Worm (Caenorhabditis elegans): ENCODE data around the gene D2063.1.

The D2063.1 gene

ce11 chrV:4371309-4371933 is 44.5 kb downstream of the D2063.1 start, which contains the start of the genes gmpr-1 and fipp-1 (continued):
- TF ChIP-seq nhr-6 (tag; optimal IDR thresholded peaks at IDR 0.05), result peak; percentile 27
- no peak for TF ChIP-seq ztf-4 (tag; optimal IDR thresholded peaks at IDR 0.05)
- peak; percentile 57 for TF ChIP-seq nhr-25 (tag; optimal IDR thresholded peaks at IDR 0.05)
- no peak for TF ChIP-seq elt-1 (tag; optimal IDR thresholded peaks at IDR 0.05)
- no peak for TF ChIP-seq skn-1 (tag; optimal IDR thresholded peaks at IDR 0.05)
- TF ChIP-seq Y55F3AM.14 (GFP tag; optimal IDR thresholded peaks at IDR 0.05), result no peak
- no peak for TF ChIP-seq nhr-23 (tag; optimal IDR thresholded peaks at IDR 0.05)
- no peak for TF ChIP-seq nhr-11 (tag; optimal IDR thresholded peaks at IDR 0.05)
- TF ChIP-seq nhr-10 (tag; optimal IDR thresholded peaks at IDR 0.05), result no peak

ce11 chrV:4372986-4373385 is 46.1 kb downstream of the D2063.1 start:
- TF ChIP-seq lin-13 (GFP tag; optimal IDR thresholded peaks at IDR 0.05) (no peak), C34F6.9 (tag; optimal IDR thresholded peaks at IDR 0.05) (no peak), peb-1 (tag; optimal IDR thresholded peaks at IDR 0.05) (no peak), sma-9 (GFP tag; optimal IDR thresholded peaks at IDR 0.05) (no peak), sma-9 (tag; optimal IDR thresholded peaks at IDR 0.05) (no peak), unc-55 (GFP tag; optimal IDR thresholded peaks at IDR 0.05) (no peak), crh-2 (tag; optimal IDR thresholded peaks at IDR 0.05) (no peak), elt-1 (tag; optimal IDR thresholded peaks at IDR 0.05) (no peak), F13H6.1 (tag; optimal IDR thresholded peaks at IDR 0.05) (no peak), dmd-4 (tag; optimal IDR thresholded peaks at IDR 0.05) (no peak)

ce11 chrV:4373656-4374055 is 46.7 kb downstream of the D2063.1 start:
- TF ChIP-seq nhr-11 (tag; optimal IDR thresholded peaks at IDR 0.05), result no peak
- TF ChIP-seq peb-1 (tag; optimal IDR thresholded peaks at IDR 0.05), result no peak
- TF ChIP-seq egl-27 (tag; optimal IDR thresholded peaks at IDR 0.05), result no peak
- TF ChIP-seq unc-55 (GFP tag; optimal IDR thresholded peaks at IDR 0.05), result no peak
- no peak for TF ChIP-seq unc-62 (GFP tag; optimal IDR thresholded peaks at IDR 0.05)
- TF ChIP-seq lin-11 (tag; optimal IDR thresholded peaks at IDR 0.05), result no peak
- TF ChIP-seq mdl-1 (tag; optimal IDR thresholded peaks at IDR 0.05), result no peak

- TF ChIP-seq lin-39 (tag; optimal IDR thresholded peaks at IDR 0.05) (no peak), ztf-1 (GFP tag; conservative IDR thresholded peaks at IDR 0.05) (no peak)
Measured at ce11 chrV:4374625-4375024, 47.7 kb downstream of the D2063.1 start, which contains the start of gene neg-1. Gene neg-1 (minus strand): TSS chrV:4374874.

ce11 chrV:4375807-4376564 is 49.1 kb downstream of the D2063.1 start, which contains the start of gene F32D1.7:
Gene F32D1.7 (minus strand): TSS chrV:4376173.
- no peak for TF ChIP-seq ztf-1 (GFP tag; conservative IDR thresholded peaks at IDR 0.05)
- no peak for TF ChIP-seq R02D3.7 (tag; optimal IDR thresholded peaks at IDR 0.05)
- no peak for TF ChIP-seq unc-62 (GFP tag; optimal IDR thresholded peaks at IDR 0.05)

ce11 chrV:4377622-4378021 is 50.7 kb downstream of the D2063.1 start, which contains the start of gene F32D1.8:
Gene F32D1.8 (minus strand): TSS chrV:4377722.
- TF ChIP-seq ama-1 (optimal IDR thresholded peaks at IDR 0.05) (no peak), F13H6.1 (tag; optimal IDR thresholded peaks at IDR 0.05) (no peak), nhr-11 (tag; optimal IDR thresholded peaks at IDR 0.05) (no peak), ztf-1 (GFP tag; conservative IDR thresholded peaks at IDR 0.05) (no peak), nhr-25 (tag; optimal IDR thresholded peaks at IDR 0.05) (no peak), nhr-12 (tag; optimal IDR thresholded peaks at IDR 0.05) (no peak), nhr-6 (tag; optimal IDR thresholded peaks at IDR 0.05) (no peak), ceh-82 (tag; optimal IDR thresholded peaks at IDR 0.05) (no peak)
